Worm (Caenorhabditis elegans) whole organism, L4/young adult: Measurements from ENCODE around the gene C45B11.5.

Source experiments
- W03F9.2 ChIP-seq: fragments of 150-350 bp; optimal IDR thresholded peaks from 2 replicates; lab custom pipeline; 2014; ENCODE audit warnings: missing biosample characterization, missing genetic modification characterization
- dao-5 ChIP-seq: sonication (generic microtip); optimal IDR thresholded peaks from 2 replicates; lab custom pipeline; 2016; ENCODE audit warnings: missing genotype, missing genetic modification characterization, moderate library complexity, missing compliant biosample characterization
- him-1 ChIP-seq: sonication (generic microtip); optimal IDR thresholded peaks from 2 replicates; lab custom pipeline; 2016; ENCODE audit warnings: missing genotype, missing genetic modification reagents, missing genetic modification characterization, missing compliant biosample characterization

DNA sequence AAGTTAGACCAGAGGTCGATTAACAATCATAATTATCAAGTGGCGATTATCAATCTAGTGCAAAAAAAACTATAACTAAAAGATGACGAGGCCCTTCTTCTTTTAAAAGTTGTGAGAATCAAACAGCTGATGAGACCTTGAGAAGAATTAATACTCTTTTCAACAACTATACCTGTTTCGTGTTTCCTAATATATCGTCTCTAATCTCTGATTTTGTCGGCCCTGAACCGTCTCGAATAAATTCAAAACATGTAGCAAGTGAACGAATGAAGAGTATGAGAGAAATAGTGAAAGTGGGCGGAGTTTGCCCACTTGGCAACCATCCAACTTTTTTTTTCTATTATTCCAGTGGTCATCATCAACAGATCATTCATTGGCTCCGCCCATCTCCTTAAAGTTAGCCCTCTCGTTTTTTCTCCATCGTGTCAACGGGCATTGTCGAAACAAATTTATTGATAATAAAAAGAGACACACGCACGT lies 46.0 kb downstream of the C45B11.5 start, which contains the start of gene Y42A5A.1:
- TF ChIP-seq dao-5 = no peak
- no peak for TF ChIP-seq him-1 (tag; lab: Kevin White, UChicago)
- TF ChIP-seq W03F9.2 (tag; lab: Kevin White, UChicago) = no peak
